Fruit fly (Drosophila melanogaster): ENCODE data around the gene Sr-CIV.

- TF ChIP-seq CTCF (optimal IDR thresholded peaks at IDR 0.05) (no peak), CG8478 (optimal IDR thresholded peaks at IDR 0.05) (no peak)
These were observed 10.5 kb upstream of the Sr-CIV start for dm6 chr2L:3534227-3534842.
